Worm (Caenorhabditis elegans) whole organism, L3 larva: ENCODE data around the gene oac-46.

Experiments
- R02D3.7 ChIP-seq: fragments of 150-350 bp; optimal IDR thresholded peaks from 2 replicates; lab custom pipeline; 2014; ENCODE audit warnings: missing biosample characterization, missing genetic modification characterization
- aly-2 ChIP-seq: fragments of 150-350 bp; optimal IDR thresholded peaks from 2 replicates; lab custom pipeline; 2014; ENCODE audit warnings: missing biosample characterization, missing genetic modification characterization
- ceh-16 ChIP-seq: sonication (generic microtip); optimal IDR thresholded peaks from 2 replicates; lab custom pipeline; 2017; ENCODE audit warnings: missing biosample characterization, missing genetic modification characterization
- ceh-28 ChIP-seq: fragments of 150-350 bp; optimal IDR thresholded peaks from 2 replicates; lab custom pipeline; 2014; ENCODE audit warnings: missing biosample characterization, missing genetic modification reagents, missing genetic modification characterization
- ceh-82 ChIP-seq: fragments of 150-350 bp; optimal IDR thresholded peaks from 2 replicates; lab custom pipeline; 2014; ENCODE audit warnings: missing biosample characterization, missing genetic modification characterization
- ceh-9 ChIP-seq: sonication (generic microtip); optimal IDR thresholded peaks from 2 replicates; lab custom pipeline; 2018; ENCODE audit warnings: missing biosample characterization, missing genetic modification characterization
- daf-12 ChIP-seq: fragments of 150-350 bp; optimal IDR thresholded peaks from 2 replicates; lab custom pipeline; 2014; ENCODE audit warnings: missing biosample characterization, missing genetic modification reagents, missing genetic modification characterization
- egl-5 ChIP-seq: fragments of 150-350 bp; optimal IDR thresholded peaks from 2 replicates; lab custom pipeline; 2017; ENCODE audit warnings: missing biosample characterization, missing genetic modification reagents, missing genetic modification characterization, inconsistent platforms
- elt-1 ChIP-seq: fragments of 150-350 bp; optimal IDR thresholded peaks from 2 replicates; lab custom pipeline; 2014; ENCODE audit warnings: missing biosample characterization, missing genetic modification characterization
- elt-2 ChIP-seq: sonication (generic microtip); optimal IDR thresholded peaks from 2 replicates; lab custom pipeline; 2016; ENCODE audit warnings: missing genetic modification reagents, mild to moderate bottlenecking, missing genetic modification characterization, missing compliant biosample characterization
- fkh-10 ChIP-seq: sonication (generic microtip); optimal IDR thresholded peaks from 2 replicates; lab custom pipeline; 2017; ENCODE audit warnings: missing biosample characterization, missing genetic modification reagents, missing genetic modification characterization
- fos-1 ChIP-seq: fragments of 150-350 bp; optimal IDR thresholded peaks from 2 replicates; lab custom pipeline; 2014; ENCODE audit warnings: missing biosample characterization, missing genetic modification characterization
- hmg-11 ChIP-seq: sonication (generic microtip); optimal IDR thresholded peaks from 2 replicates; lab custom pipeline; 2016; ENCODE audit warnings: missing genetic modification characterization, missing compliant biosample characterization
- jun-1 ChIP-seq: fragments of 150-350 bp; optimal IDR thresholded peaks from 2 replicates; lab custom pipeline; 2014; ENCODE audit warnings: missing biosample characterization, missing genetic modification reagents, missing genetic modification characterization
- lin-15B ChIP-seq: fragments of 150-350 bp; optimal IDR thresholded peaks from 2 replicates; lab custom pipeline; 2014; ENCODE audit warnings: missing biosample characterization, missing genetic modification characterization
- lin-39 ChIP-seq: fragments of 150-350 bp; optimal IDR thresholded peaks from 2 replicates; lab custom pipeline; 2018; ENCODE audit warnings: missing biosample characterization, missing genetic modification reagents, missing genetic modification characterization
- lsy-12 ChIP-seq: sonication (generic microtip); optimal IDR thresholded peaks from 2 replicates; lab custom pipeline; 2016; ENCODE audit warnings: mild to moderate bottlenecking, missing genetic modification characterization, missing compliant biosample characterization
- mdl-1 ChIP-seq: fragments of 150-350 bp; optimal IDR thresholded peaks from 2 replicates; lab custom pipeline; 2014; ENCODE audit warnings: missing biosample characterization, missing genetic modification characterization
- mml-1 ChIP-seq: fragments of 150-350 bp; sonication (generic microtip); optimal IDR thresholded peaks from 3 replicates; lab custom pipeline; 2014; ENCODE audit warnings: missing biosample characterization, missing genetic modification characterization
- nfya-1 ChIP-seq: sonication (generic microtip); optimal IDR thresholded peaks from 2 replicates; lab custom pipeline; 2017; ENCODE audit warnings: missing genetic modification characterization, mild to moderate bottlenecking, missing compliant biosample characterization, antibody characterized with exemption, moderate library complexity; ENCODE audit not compliant: insufficient read depth
- nhr-11 ChIP-seq: fragments of 150-350 bp; optimal IDR thresholded peaks from 2 replicates; lab custom pipeline; 2014; ENCODE audit warnings: missing biosample characterization, missing genetic modification characterization
- nhr-12 ChIP-seq: fragments of 150-350 bp; optimal IDR thresholded peaks from 2 replicates; lab custom pipeline; 2014; ENCODE audit warnings: missing biosample characterization, missing genetic modification characterization
- nhr-237 ChIP-seq: fragments of 150-350 bp; optimal IDR thresholded peaks from 2 replicates; lab custom pipeline; 2014; ENCODE audit warnings: missing biosample characterization, missing genetic modification characterization
- nhr-25 ChIP-seq: sonication (generic microtip); optimal IDR thresholded peaks from 2 replicates; lab custom pipeline; 2017; ENCODE audit warnings: missing biosample characterization, missing genetic modification characterization
- nhr-43 ChIP-seq: sonication (generic microtip); optimal IDR thresholded peaks from 2 replicates; lab custom pipeline; 2016; ENCODE audit warnings: mild to moderate bottlenecking, missing genetic modification characterization, missing compliant biosample characterization; ENCODE audit not compliant: poor library complexity, severe bottlenecking
- nhr-76 ChIP-seq: fragments of 150-350 bp; sonication (generic microtip); optimal IDR thresholded peaks from 5 replicates; lab custom pipeline; 2014; ENCODE audit warnings: missing biosample characterization, missing genetic modification characterization
- nhr-77 ChIP-seq: fragments of 150-350 bp; optimal IDR thresholded peaks from 2 replicates; lab custom pipeline; 2014; ENCODE audit warnings: missing biosample characterization, missing genetic modification characterization
- pqm-1 ChIP-seq: fragments of 150-350 bp; optimal IDR thresholded peaks from 2 replicates; lab custom pipeline; 2017; ENCODE audit warnings: missing biosample characterization, missing genetic modification characterization, inconsistent platforms
- snpc-4 ChIP-seq: fragments of 150-350 bp; optimal IDR thresholded peaks from 2 replicates; lab custom pipeline; 2014; ENCODE audit warnings: missing biosample characterization, missing genetic modification characterization
- tbx-2 ChIP-seq: sonication (generic microtip); optimal IDR thresholded peaks from 2 replicates; lab custom pipeline; 2016; ENCODE audit warnings: mild to moderate bottlenecking, missing genetic modification characterization, missing compliant biosample characterization
- unc-39 ChIP-seq: sonication (generic microtip); optimal IDR thresholded peaks from 4 replicates; lab custom pipeline; 2017; ENCODE audit warnings: missing biosample characterization, missing genetic modification characterization
- unc-62 ChIP-seq: fragments of 150-350 bp; sonication (generic microtip); optimal IDR thresholded peaks from 4 replicates; lab custom pipeline; 2014; ENCODE audit warnings: missing biosample characterization, missing genetic modification reagents, missing genetic modification characterization
- ztf-4 ChIP-seq: fragments of 150-350 bp; optimal IDR thresholded peaks from 2 replicates; lab custom pipeline; 2014; ENCODE audit warnings: missing biosample characterization, missing genetic modification characterization

oac-46 gene

DNA sequence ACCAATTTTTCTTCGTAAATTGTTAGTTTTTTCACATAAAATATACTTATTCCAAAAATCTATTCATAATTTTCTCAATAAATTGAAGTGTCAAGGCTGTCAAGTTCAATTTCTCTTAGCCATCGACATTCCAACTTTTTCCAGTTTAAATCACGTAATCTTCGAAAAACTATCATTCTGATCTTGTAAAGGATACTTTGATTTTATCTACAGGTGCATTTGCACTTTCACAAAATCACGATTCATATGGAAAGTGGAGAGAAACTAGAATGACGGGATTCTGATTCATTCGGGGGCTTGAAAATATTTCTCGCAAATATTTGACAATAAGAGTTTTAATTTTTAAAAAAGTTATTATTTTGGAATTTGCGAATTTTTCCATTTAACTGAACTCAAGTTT is 1.3 kb upstream of the oac-46 start:
- TF ChIP-seq nhr-237 (tag; lab: Kevin White, UChicago) (no peak), daf-12 (tag; lab: Kevin White, UChicago) (no peak), elt-1 (tag; lab: Kevin White, UChicago) (peak; percentile 76)

DNA sequence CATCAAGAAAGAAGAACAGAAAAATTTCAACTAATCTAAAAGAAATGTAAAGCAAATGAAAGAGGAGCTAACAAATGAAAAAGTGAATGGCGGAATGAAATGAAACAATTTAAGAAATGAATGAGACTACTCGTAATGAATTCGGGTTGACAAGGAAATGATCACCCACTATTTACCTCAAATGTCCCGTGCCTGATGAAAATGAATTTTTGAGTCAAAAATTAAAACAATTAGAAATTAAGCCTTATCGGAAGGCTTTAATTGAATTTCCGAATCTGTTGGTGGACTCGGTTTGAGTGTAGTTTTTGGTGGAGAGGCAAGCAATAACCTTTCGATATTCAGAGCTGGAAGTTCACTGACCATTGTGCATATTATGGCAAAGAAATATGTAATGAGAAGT is 2.9 kb downstream of the oac-46 start:
- no peak for TF ChIP-seq unc-62
- TF ChIP-seq fkh-10 (GFP tag; lab: Kevin White, UChicago): no peak
- no peak for TF ChIP-seq daf-12 (tag; lab: Kevin White, UChicago)
- no peak for TF ChIP-seq nhr-43
- no peak for TF ChIP-seq lin-39 (tag; lab: Kevin White, UChicago)
- TF ChIP-seq mml-1: no peak
- no peak for TF ChIP-seq hmg-11 (tag; lab: Kevin White, UChicago)
- no peak for TF ChIP-seq nhr-76 (tag; lab: Kevin White, UChicago)
- TF ChIP-seq fos-1 (tag; lab: Kevin White, UChicago): no peak
- no peak for TF ChIP-seq nhr-11 (tag; lab: Kevin White, UChicago)
- TF ChIP-seq aly-2 (tag; lab: Kevin White, UChicago): no peak
- TF ChIP-seq mdl-1 (tag; lab: Kevin White, UChicago): no peak
- no peak for TF ChIP-seq ceh-28

DNA sequence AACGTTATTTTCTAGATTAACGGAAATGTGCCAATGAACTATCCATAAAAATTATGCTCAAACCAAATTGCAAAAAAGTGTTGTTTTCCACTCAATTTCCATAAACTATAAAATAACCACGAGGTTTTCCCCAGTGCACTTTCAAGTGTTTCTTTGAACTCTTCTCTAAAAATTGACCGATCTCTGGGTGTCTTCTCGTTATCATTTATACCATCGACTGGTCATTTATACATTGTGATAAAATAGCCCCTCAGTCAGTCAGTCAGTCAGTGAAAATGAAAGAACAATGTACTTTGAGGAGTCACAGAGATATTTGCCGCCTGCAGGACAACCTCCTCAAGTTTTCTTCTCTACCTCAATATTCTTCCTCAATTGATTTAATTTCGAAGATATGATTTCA is 6.0 kb downstream of the oac-46 start:
- TF ChIP-seq nhr-43 (no peak), nfya-1 (tag; lab: Kevin White, UChicago) (no peak), pqm-1 (tag; lab: Kevin White, UChicago) (peak; percentile 39), nhr-12 (tag; lab: Kevin White, UChicago) (no peak)

DNA sequence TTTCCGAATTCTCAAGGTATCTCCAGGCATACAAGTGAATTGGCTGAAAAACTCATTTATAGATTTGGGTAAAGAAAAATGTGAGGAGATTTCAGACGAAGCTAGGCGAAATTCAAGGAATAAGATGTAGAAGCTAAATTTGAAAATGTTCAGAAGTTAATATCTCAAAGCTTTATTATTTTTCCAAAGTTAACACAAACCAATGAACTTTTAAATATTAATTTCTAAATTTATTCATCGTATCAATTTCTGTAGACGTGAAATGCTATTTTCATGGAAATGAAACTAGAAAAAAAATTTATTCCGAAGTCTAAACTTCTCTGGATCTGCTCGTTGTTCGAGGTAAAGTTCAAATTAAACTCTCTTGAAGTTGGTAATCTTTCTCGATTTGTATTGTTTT is 6.6 kb downstream of the oac-46 start, which contains the start of gene agxt-1:
TSS of gene agxt-1 (plus strand) at position 301 of the 400 bp plus-strand sequence.
- TF ChIP-seq daf-12 (tag; lab: Kevin White, UChicago) (no peak), mdl-1 (tag; lab: Kevin White, UChicago) (no peak), unc-62 (no peak), jun-1 (no peak), pqm-1 (tag; lab: Kevin White, UChicago) (no peak), fos-1 (tag; lab: Kevin White, UChicago) (no peak), lin-15B (no peak), ceh-9 (tag; lab: Kevin White, UChicago) (no peak), aly-2 (tag; lab: Kevin White, UChicago) (no peak), lsy-12 (tag; lab: Kevin White, UChicago) (no peak), nhr-77 (tag; lab: Kevin White, UChicago) (no peak), snpc-4 (tag; lab: Kevin White, UChicago) (no peak)

DNA sequence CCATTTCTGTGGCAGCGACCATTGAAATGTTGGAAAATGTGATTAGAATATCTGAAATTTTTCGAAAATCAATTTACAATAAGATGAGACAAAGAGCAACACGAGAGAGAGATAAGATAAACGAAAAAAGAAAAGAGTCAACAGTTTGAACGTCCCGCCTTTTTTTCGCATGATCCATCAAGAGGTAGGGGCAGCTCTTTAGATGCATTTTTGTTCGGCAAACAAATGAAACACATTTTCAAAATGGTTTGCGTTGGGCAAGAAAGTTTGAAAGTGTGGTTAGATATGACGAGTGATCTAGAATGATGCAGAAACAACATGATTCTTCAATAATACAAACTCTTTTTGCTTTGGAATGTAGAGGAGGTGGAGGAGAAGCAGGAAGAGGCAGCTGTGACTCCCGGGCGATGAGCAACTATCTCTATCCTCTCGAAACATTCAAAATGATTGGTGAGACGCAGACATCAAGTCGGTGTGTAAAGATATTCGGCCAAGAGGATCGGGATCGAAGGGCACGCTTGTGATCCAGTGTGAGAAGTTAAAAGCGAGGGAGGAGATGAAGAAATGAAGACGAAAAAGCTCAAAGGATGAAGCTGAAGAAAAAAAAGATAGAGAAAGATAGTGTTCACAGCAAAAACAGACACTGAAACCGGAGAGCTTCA is 7.3 kb downstream of the oac-46 start, which contains the start of gene F46C5.6:
TSS of gene F46C5.6 (minus strand) at position 51 of the 662 bp plus-strand sequence.
- no peak for TF ChIP-seq tbx-2
- TF ChIP-seq egl-5: peak; percentile 3

DNA sequence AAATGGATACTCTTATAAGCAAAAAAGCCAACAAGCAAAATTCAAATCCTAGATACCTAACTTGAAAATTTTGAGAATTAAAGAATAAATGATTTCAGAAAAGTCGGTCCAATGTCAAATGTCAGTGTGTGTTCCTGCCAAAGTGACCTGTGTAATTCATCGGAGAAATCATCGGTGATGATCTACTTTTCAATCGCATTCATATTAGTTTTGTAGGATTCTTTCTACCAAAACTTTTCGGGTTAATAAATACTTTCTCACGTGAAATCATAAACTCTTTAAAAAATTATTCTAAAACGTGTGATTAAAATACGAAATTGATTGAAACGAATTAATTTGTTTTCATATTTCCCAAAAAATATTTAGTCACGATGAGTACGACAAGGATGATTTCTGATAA is 12.9 kb downstream of the oac-46 start, which contains the start of gene F46C5.7:
TSS of gene F46C5.7 (plus strand) at position 301 of the 400 bp plus-strand sequence.
- TF ChIP-seq aly-2 (tag; lab: Kevin White, UChicago) (no peak), ceh-16 (tag; lab: Kevin White, UChicago) (no peak), R02D3.7 (tag; lab: Kevin White, UChicago) (no peak), nhr-25 (tag; lab: Kevin White, UChicago) (no peak), elt-2 (no peak), tbx-2 (no peak), unc-62 (no peak), mml-1 (no peak), mdl-1 (tag; lab: Kevin White, UChicago) (no peak), ceh-82 (tag; lab: Kevin White, UChicago) (no peak), lin-39 (tag; lab: Kevin White, UChicago) (no peak), unc-39 (no peak), ztf-4 (tag; lab: Kevin White, UChicago) (no peak)
